Fruit fly (Drosophila melanogaster) whole organism, embryonic: ENCODE results near the gene sowi.
A peak's percentile ranks its signal among the peaks of the same experiment; 100 is the strongest.

ENCODE experiments used
- Atf6 ChIP-seq: fragments of 200-800 bp; sonication (Bioruptor generic); IDR thresholded peaks from 2 replicates; pipeline ENCODE4 v1.3.6; 2022; ENCODE audit warnings: missing biosample characterization, missing genetic modification characterization
- Bgb ChIP-seq: fragments of 200-800 bp; sonication (Bioruptor generic); IDR thresholded peaks from 2 replicates; pipeline ENCODE4 v1.3.6; 2022; ENCODE audit warnings: missing biosample characterization, missing genetic modification characterization; ENCODE audit not compliant: partially characterized antibody
- CG10431 ChIP-seq: fragments of 200-800 bp; sonication (Bioruptor generic); optimal IDR thresholded peaks from 3 replicates; lab custom pipeline; 2018; ENCODE audit warnings: missing biosample characterization, mild to moderate bottlenecking, missing genetic modification characterization
- CG11085 ChIP-seq: fragments of 200-800 bp; sonication (Bioruptor generic); IDR thresholded peaks from 2 replicates; pipeline ENCODE4 v1.3.6; 2022; ENCODE audit warnings: missing biosample characterization, missing genetic modification characterization
- CG11560 ChIP-seq: fragments of 200-800 bp; sonication (Bioruptor generic); IDR thresholded peaks from 3 replicates; pipeline ENCODE4 v1.3.6; 2022; ENCODE audit warnings: missing biosample characterization, missing genetic modification characterization
- CG12219 ChIP-seq: fragments of 200-800 bp; sonication (Bioruptor generic); optimal IDR thresholded peaks from 3 replicates; lab custom pipeline; 2018; ENCODE audit warnings: missing biosample characterization, mild to moderate bottlenecking, missing genetic modification characterization
- CG13287 ChIP-seq: fragments of 200-800 bp; sonication (Bioruptor generic); IDR thresholded peaks from 2 replicates; pipeline ENCODE4 v1.3.6; 2022; ENCODE audit warnings: missing biosample characterization, missing genetic modification characterization; ENCODE audit not compliant: partially characterized antibody
- CG13775 ChIP-seq: fragments of 200-800 bp; sonication (Bioruptor generic); optimal IDR thresholded peaks from 3 replicates; lab custom pipeline; 2017; ENCODE audit warnings: missing biosample characterization, mild to moderate bottlenecking, missing genetic modification characterization
- CG14710 ChIP-seq: fragments of 200-800 bp; sonication (Bioruptor generic); optimal IDR thresholded peaks from 3 replicates; lab custom pipeline; 2019; ENCODE audit warnings: missing biosample characterization, mild to moderate bottlenecking, missing genetic modification characterization, moderate library complexity
- CG17186 ChIP-seq: fragments of 200-800 bp; sonication (Bioruptor generic); optimal IDR thresholded peaks from 3 replicates; lab custom pipeline; 2017; ENCODE audit warnings: missing biosample characterization, missing genetic modification reagents, missing genetic modification characterization
- CG17385 ChIP-seq: fragments of 200-800 bp; sonication (Bioruptor generic); optimal IDR thresholded peaks from 3 replicates; lab custom pipeline; 2018; ENCODE audit warnings: missing biosample characterization, mild to moderate bottlenecking, missing genetic modification characterization
- CG17612 ChIP-seq: fragments of 200-800 bp; sonication (Bioruptor generic); IDR thresholded peaks from 2 replicates; pipeline ENCODE4 v1.3.6; 2022; ENCODE audit warnings: missing biosample characterization, missing genetic modification characterization
- CG17802 ChIP-seq: fragments of 200-800 bp; sonication (Bioruptor generic); optimal IDR thresholded peaks from 2 replicates; lab custom pipeline; 2018; ENCODE audit warnings: missing biosample characterization, mild to moderate bottlenecking, missing genetic modification characterization, moderate library complexity
- CG2678 ChIP-seq: fragments of 200-800 bp; sonication (Bioruptor generic); optimal IDR thresholded peaks from 3 replicates; lab custom pipeline; 2019; ENCODE audit warnings: missing biosample characterization, mild to moderate bottlenecking, missing genetic modification characterization, moderate library complexity
- CG42726 ChIP-seq: fragments of 200-800 bp; sonication (Bioruptor generic); IDR thresholded peaks from 2 replicates; pipeline ENCODE4 v1.3.6; 2022; ENCODE audit warnings: missing biosample characterization, missing genetic modification characterization; ENCODE audit not compliant: partially characterized antibody
- CG6254 ChIP-seq: fragments of 200-800 bp; sonication (Bioruptor generic); optimal IDR thresholded peaks from 3 replicates; lab custom pipeline; 2017; ENCODE audit warnings: mild to moderate bottlenecking, missing biosample characterization, missing genetic modification reagents, missing genetic modification characterization
- CG6689 ChIP-seq: fragments of 200-800 bp; sonication (Bioruptor generic); IDR thresholded peaks from 2 replicates; pipeline ENCODE4 v1.3.6; 2022; ENCODE audit warnings: missing biosample characterization, missing genetic modification characterization
- CG7839 ChIP-seq: fragments of 200-800 bp; sonication (Bioruptor generic); optimal IDR thresholded peaks from 3 replicates; lab custom pipeline; 2018; ENCODE audit warnings: missing biosample characterization, mild to moderate bottlenecking, missing genetic modification characterization, moderate library complexity
- CG9797 ChIP-seq: fragments of 200-800 bp; sonication (Bioruptor generic); optimal IDR thresholded peaks from 3 replicates; lab custom pipeline; 2018; ENCODE audit warnings: missing biosample characterization, mild to moderate bottlenecking, missing genetic modification characterization
- CG9932 ChIP-seq: fragments of 200-800 bp; sonication (Bioruptor generic); IDR thresholded peaks from 2 replicates; pipeline ENCODE4 v1.3.6; 2022; ENCODE audit warnings: missing biosample characterization, missing genetic modification characterization
- CTCF ChIP-seq: fragments of 200-800 bp; sonication (Bioruptor generic); optimal IDR thresholded peaks from 2 replicates; lab custom pipeline; 2017; ENCODE audit warnings: missing biosample characterization, mild to moderate bottlenecking, missing genetic modification characterization, moderate library complexity
- D19B ChIP-seq: fragments of 200-800 bp; sonication (Bioruptor generic); optimal IDR thresholded peaks from 2 replicates; lab custom pipeline; 2017; ENCODE audit warnings: missing biosample characterization, mild to moderate bottlenecking, missing genetic modification characterization
- Eip74EF ChIP-seq, 2 experiments: fragments of 200-800 bp in 1 of 2; fragments of >200 bp in 1 of 2; sonication (Bioruptor generic) in 1 of 2; optimal IDR thresholded peaks; 2 replicates each; lab custom pipeline; 2017 to 2019; ENCODE audit warnings: missing biosample characterization in 2 of 2, missing genetic modification characterization in 2 of 2, mild to moderate bottlenecking in 1 of 2, moderate library complexity in 1 of 2
- Ets97D ChIP-seq: fragments of 200-800 bp; sonication (Bioruptor generic); optimal IDR thresholded peaks from 3 replicates; lab custom pipeline; 2016; ENCODE audit warnings: missing biosample characterization, missing genetic modification characterization
- HLH3B ChIP-seq: fragments of 200-800 bp; sonication (Bioruptor generic); IDR thresholded peaks from 2 replicates; pipeline ENCODE4 v1.3.6; 2022; ENCODE audit warnings: missing biosample characterization, missing genetic modification characterization
- Hsf ChIP-seq: fragments of 200-800 bp; sonication (Bioruptor generic); optimal IDR thresholded peaks from 3 replicates; lab custom pipeline; 2016; ENCODE audit warnings: missing biosample characterization, missing genetic modification characterization
- Kr ChIP-seq: fragments of 200-800 bp; sonication (Bioruptor generic); optimal IDR thresholded peaks from 2 replicates; lab custom pipeline; 2017; ENCODE audit warnings: missing biosample characterization, mild to moderate bottlenecking, missing genetic modification characterization
- Lhr ChIP-seq: fragments of 200-800 bp; sonication (Bioruptor generic); optimal IDR thresholded peaks from 3 replicates; lab custom pipeline; 2017; ENCODE audit warnings: mild to moderate bottlenecking, missing biosample characterization, missing genetic modification reagents, missing genetic modification characterization
- MBD-R2 ChIP-seq: fragments of 200-800 bp; sonication (Bioruptor generic); IDR thresholded peaks from 2 replicates; pipeline ENCODE4 v1.3.6; 2022; ENCODE audit warnings: missing biosample characterization, missing genetic modification characterization
- Mad ChIP-seq: fragments of 200-800 bp; sonication (Bioruptor generic); optimal IDR thresholded peaks from 2 replicates; lab custom pipeline; 2016; ENCODE audit warnings: missing biosample characterization, missing genetic modification characterization
- Med ChIP-seq: fragments of 200-800 bp; sonication (Bioruptor generic); peaks from one replicate; lab custom pipeline; 2016; ENCODE audit warnings: missing biosample characterization, missing genetic modification characterization, mild to moderate bottlenecking, inconsistent platforms, moderate library complexity
- Mes4 ChIP-seq: fragments of 200-800 bp; sonication (Bioruptor generic); optimal IDR thresholded peaks from 2 replicates; lab custom pipeline; 2016; ENCODE audit warnings: missing biosample characterization, missing genetic modification characterization
- Myb ChIP-seq: fragments of 200-800 bp; sonication (Bioruptor generic); optimal IDR thresholded peaks from 2 replicates; lab custom pipeline; 2016; ENCODE audit warnings: missing biosample characterization, missing genetic modification characterization
- Opbp ChIP-seq: fragments of 200-800 bp; sonication (Bioruptor generic); IDR thresholded peaks from 3 replicates; pipeline ENCODE4 v1.3.6; 2022; ENCODE audit warnings: missing biosample characterization, missing genetic modification characterization; ENCODE audit not compliant: partially characterized antibody
- Scr ChIP-seq: fragments of 200-800 bp; sonication (Bioruptor generic); IDR thresholded peaks from 2 replicates; pipeline ENCODE4 v1.3.6; 2022; ENCODE audit warnings: missing biosample characterization, missing genetic modification characterization; ENCODE audit not compliant: partially characterized antibody
- Stat92E ChIP-seq, 3 experiments: fragments of >200 bp in 2 of 3; fragments of 200-800 bp in 1 of 3; sonication (Bioruptor generic) in 1 of 3; optimal IDR thresholded peaks; 2 replicates each; lab custom pipeline; 2017 to 2019; ENCODE audit warnings: missing biosample characterization in 3 of 3, missing genetic modification characterization in 3 of 3, mild to moderate bottlenecking in 1 of 3, moderate library complexity in 1 of 3
- ftz-f1 ChIP-seq: fragments of 200-800 bp; sonication (Bioruptor generic); optimal IDR thresholded peaks from 2 replicates; lab custom pipeline; 2016; ENCODE audit warnings: missing biosample characterization, missing genetic modification characterization
- hth ChIP-seq: fragments of >200 bp; optimal IDR thresholded peaks from 2 replicates; lab custom pipeline; 2017; ENCODE audit warnings: inconsistent platforms
- jigr1 ChIP-seq: fragments of 200-800 bp; sonication (Bioruptor generic); IDR thresholded peaks from 3 replicates; pipeline ENCODE4 v1.3.6; 2022; ENCODE audit warnings: missing biosample characterization, missing genetic modification characterization
- jumu ChIP-seq: fragments of 200-800 bp; sonication (Bioruptor generic); optimal IDR thresholded peaks from 3 replicates; lab custom pipeline; 2016; ENCODE audit warnings: missing biosample characterization, missing genetic modification characterization
- nom ChIP-seq: fragments of 200-800 bp; sonication (Bioruptor generic); optimal IDR thresholded peaks from 2 replicates; lab custom pipeline; 2017; ENCODE audit warnings: missing biosample characterization, missing genetic modification characterization, mild to moderate bottlenecking, moderate library complexity, missing genetic modification reagents
- onecut ChIP-seq: fragments of 200-800 bp; sonication (Bioruptor generic); IDR thresholded peaks from 2 replicates; pipeline ENCODE4 v1.3.6; 2022; ENCODE audit warnings: missing biosample characterization, missing genetic modification characterization
- pita ChIP-seq: fragments of 200-800 bp; sonication (Bioruptor generic); optimal IDR thresholded peaks from 2 replicates; lab custom pipeline; 2017; ENCODE audit warnings: missing biosample characterization, mild to moderate bottlenecking, missing genetic modification characterization
- prd ChIP-seq, 3 experiments: fragments of >200 bp in 2 of 3; fragments of 200-800 bp in 1 of 3; sonication (Bioruptor generic) in 1 of 3; optimal IDR thresholded peaks in 2 of 3; IDR thresholded peaks in 1 of 3; 2 replicates in 2 of 3; 3 replicates in 1 of 3; pipeline versions ENCODE4 v1.3.6 to Lab custom; 2017 to 2022; ENCODE audit warnings: missing biosample characterization in 1 of 3, missing genetic modification characterization in 1 of 3
- sim ChIP-seq: fragments of 200-800 bp; sonication (Bioruptor generic); IDR thresholded peaks from 2 replicates; pipeline ENCODE4 v1.3.6; 2022; ENCODE audit warnings: missing biosample characterization, missing genetic modification characterization
- sna ChIP-seq: fragments of 200-800 bp; sonication (Bioruptor generic); IDR thresholded peaks from 2 replicates; pipeline ENCODE4 v1.3.6; 2022; ENCODE audit warnings: missing biosample characterization, missing genetic modification characterization; ENCODE audit not compliant: partially characterized antibody
- so ChIP-seq: fragments of 200-800 bp; sonication (Bioruptor generic); IDR thresholded peaks from 3 replicates; pipeline ENCODE4 v1.3.6; 2022; ENCODE audit warnings: missing biosample characterization, missing genetic modification characterization
- tup ChIP-seq: fragments of 200-800 bp; sonication (Bioruptor generic); optimal IDR thresholded peaks from 2 replicates; lab custom pipeline; 2016; ENCODE audit warnings: missing biosample characterization, mild to moderate bottlenecking, missing genetic modification characterization, moderate library complexity
- zfh2 ChIP-seq: fragments of 200-800 bp; sonication (Bioruptor generic); optimal IDR thresholded peaks from 2 replicates; lab custom pipeline; 2016; ENCODE audit warnings: missing biosample characterization, missing genetic modification characterization

The sowi gene

DNA sequence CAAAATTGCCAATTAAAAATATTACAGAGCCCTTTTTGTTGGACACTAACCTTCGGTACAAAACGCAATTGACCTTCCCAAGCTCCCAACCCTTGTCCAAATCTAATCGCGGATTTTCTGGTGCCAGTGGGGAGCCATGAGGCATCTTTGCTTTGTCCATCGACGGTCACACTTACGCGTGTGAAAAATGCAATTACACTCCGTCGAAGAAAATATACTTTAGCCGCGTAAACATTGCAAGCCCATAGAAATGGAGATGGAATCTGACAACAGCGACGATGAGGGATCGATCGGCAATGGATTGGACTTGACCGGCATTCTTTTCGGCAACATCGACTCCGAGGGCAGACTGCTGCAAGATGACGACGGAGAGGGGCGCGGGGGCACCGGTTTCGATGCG is 19.0 kb upstream of the sowi start, which contains the start of gene Taf1 (continued):
- no peak for TF ChIP-seq CG6254 (GFP tag; lab: Kevin White, UChicago)
- TF ChIP-seq CG6689 (GFP tag; lab: Robert Waterston, UW) = no peak
- TF ChIP-seq Bgb (GFP tag; lab: Robert Waterston, UW) = peak; percentile 55
- peak; percentile 15 for TF ChIP-seq zfh2 (GFP tag; lab: Kevin White, UChicago)
- peak; percentile 94 for TF ChIP-seq CG9797 (GFP tag; lab: Kevin White, UChicago)
- TF ChIP-seq CG17186 (GFP tag; lab: Kevin White, UChicago) = peak; percentile 82
- TF ChIP-seq ftz-f1 (GFP tag; lab: Kevin White, UChicago) = peak; percentile 99
- no peak for TF ChIP-seq Hsf
- no peak for TF ChIP-seq jumu (GFP tag; lab: Kevin White, UChicago)
- TF ChIP-seq nom (GFP tag; lab: Kevin White, UChicago) = no peak
- no peak for TF ChIP-seq Kr (GFP tag; lab: Kevin White, UChicago)
- no peak for TF ChIP-seq Atf6
- no peak for TF ChIP-seq tup (GFP tag; lab: Kevin White, UChicago)
- TF ChIP-seq CG11560 (tag; lab: Robert Waterston, UW) = no peak
- no peak for TF ChIP-seq HLH3B (GFP tag; lab: Robert Waterston, UW)
- peak; percentile 41; the same call in 1 of the 2 replicates for TF ChIP-seq sna (GFP tag; lab: Robert Waterston, UW)
- no peak for TF ChIP-seq CG11085 (GFP tag; lab: Robert Waterston, UW)
- TF ChIP-seq CG12219 = no peak
- TF ChIP-seq CG2678 (tag; lab: Kevin White, UChicago) = no peak
- peak; percentile 23; the same call in 1 of the 2 replicates for TF ChIP-seq CG9932 (GFP tag; lab: Robert Waterston, UW)
- peak; percentile 63; the same call in 1 of the 3 replicates for TF ChIP-seq Opbp (GFP tag; lab: Robert Waterston, UW)
- TF ChIP-seq sim (GFP tag; lab: Robert Waterston, UW) = no peak
- TF ChIP-seq CG17385 (GFP tag; lab: Kevin White, UChicago) = no peak
- TF ChIP-seq Ets97D (GFP tag; lab: Kevin White, UChicago) = peak; percentile 60
- peak; percentile 89 for TF ChIP-seq Lhr (GFP tag; lab: Kevin White, UChicago)
- no peak for TF ChIP-seq Eip74EF (GFP tag; optimal IDR thresholded peaks at IDR 0.05; lab: Kevin White, UChicago)
- TF ChIP-seq CG17802 (tag; lab: Kevin White, UChicago) = no peak
- no peak for TF ChIP-seq CG7839 (tag; lab: Kevin White, UChicago)
- TF ChIP-seq CG13775 = peak; percentile 82
- no peak for TF ChIP-seq prd (optimal IDR thresholded peaks at IDR 0.05; lab: Kevin White, UChicago)
- TF ChIP-seq prd (GFP tag; IDR thresholded peaks at IDR 0.05; lab: Robert Waterston, UW) = peak; percentile 50; the same call in 2 of the 3 replicates
- peak; percentile 52 for TF ChIP-seq CG13287 (GFP tag; lab: Robert Waterston, UW)
- TF ChIP-seq jigr1 = no peak
- TF ChIP-seq CG17612 (GFP tag; lab: Robert Waterston, UW) = no peak
- no peak for TF ChIP-seq hth (lab: Kevin White, UChicago)
- TF ChIP-seq Scr (GFP tag; lab: Robert Waterston, UW) = peak; percentile 37; the same call in 1 of the 2 replicates
- TF ChIP-seq so = no peak
- TF ChIP-seq pita (GFP tag; lab: Kevin White, UChicago) = peak; percentile 85
- TF ChIP-seq CG10431 (GFP tag; lab: Kevin White, UChicago) = peak; percentile 86
- TF ChIP-seq CG42726 (GFP tag; lab: Robert Waterston, UW) = no peak
- no peak for TF ChIP-seq Mad
- peak; percentile 15 for TF ChIP-seq Mes4 (GFP tag; lab: Kevin White, UChicago)
- peak; percentile 75 for TF ChIP-seq CTCF (GFP tag; lab: Kevin White, UChicago)
- TF ChIP-seq onecut (GFP tag; lab: Robert Waterston, UW) = no peak
- TF ChIP-seq Med = peak; percentile 79
- TF ChIP-seq MBD-R2 (GFP tag; lab: Robert Waterston, UW) = peak; percentile 95
- TF ChIP-seq CG14710 (tag; lab: Kevin White, UChicago) = peak; percentile 67
- peak; percentile 26 for TF ChIP-seq Myb (GFP tag; lab: Kevin White, UChicago)
- TF ChIP-seq D19B (GFP tag; lab: Kevin White, UChicago) = no peak
- TF ChIP-seq Stat92E (GFP tag; optimal IDR thresholded peaks at IDR 0.05; lab: Kevin White, UChicago) = peak in 1 of 3 experiments; percentile 27
